Fruit fly (Drosophila melanogaster) whole organism, prepupa: Measurements from ENCODE around the gene CG32712.
A peak's percentile ranks its signal among the peaks of the same experiment; 100 is the strongest.

Experiments used
- Blimp-1 ChIP-seq: fragments of 200-800 bp; sonication (Bioruptor generic); optimal IDR thresholded peaks from 3 replicates; lab custom pipeline; 2017; ENCODE audit warnings: missing biosample characterization, missing genetic modification characterization, mild to moderate bottlenecking, moderate library complexity, missing genetic modification reagents
- CG10631 ChIP-seq: fragments of 200-800 bp; sonication (Bioruptor generic); optimal IDR thresholded peaks from 2 replicates; lab custom pipeline; 2016; ENCODE audit warnings: missing biosample characterization, missing genetic modification characterization
- CG10669 ChIP-seq: fragments of 200-800 bp; sonication (Bioruptor generic); optimal IDR thresholded peaks from 3 replicates; lab custom pipeline; 2018; ENCODE audit warnings: missing biosample characterization, mild to moderate bottlenecking, missing genetic modification characterization, moderate library complexity
- CG11294 ChIP-seq: fragments of 200-800 bp; sonication (Bioruptor generic); IDR thresholded peaks from 2 replicates; pipeline ENCODE4 v1.3.6; 2022; ENCODE audit warnings: missing biosample characterization, missing genetic modification characterization
- CG11762 ChIP-seq: fragments of 200-800 bp; sonication (Bioruptor generic); optimal IDR thresholded peaks from 3 replicates; lab custom pipeline; 2016; ENCODE audit warnings: missing biosample characterization, missing genetic modification characterization; ENCODE audit not compliant: insufficient read depth
- CG11902 ChIP-seq: fragments of 200-800 bp; sonication (Bioruptor generic); optimal IDR thresholded peaks from 3 replicates; lab custom pipeline; 2016; ENCODE audit warnings: missing biosample characterization, missing genetic modification characterization
- CG15336 ChIP-seq: fragments of 200-800 bp; sonication (Bioruptor generic); IDR thresholded peaks from 2 replicates; pipeline ENCODE4 v1.3.6; 2022; ENCODE audit warnings: missing biosample characterization, missing genetic modification characterization
- CG1621 ChIP-seq: fragments of 200-800 bp; sonication (Bioruptor generic); optimal IDR thresholded peaks from 3 replicates; lab custom pipeline; 2018; ENCODE audit warnings: missing biosample characterization, mild to moderate bottlenecking, missing genetic modification characterization
- CG16779 ChIP-seq: fragments of 200-800 bp; sonication (Bioruptor generic); optimal IDR thresholded peaks from 3 replicates; lab custom pipeline; 2017; ENCODE audit warnings: missing biosample characterization, mild to moderate bottlenecking, missing genetic modification characterization
- CG32006 ChIP-seq: fragments of 200-800 bp; sonication (Bioruptor generic); optimal IDR thresholded peaks from 3 replicates; lab custom pipeline; 2017; ENCODE audit warnings: missing biosample characterization, mild to moderate bottlenecking, missing genetic modification characterization
- CG34406 ChIP-seq: fragments of 200-800 bp; sonication (Bioruptor generic); optimal IDR thresholded peaks from 3 replicates; lab custom pipeline; 2016; ENCODE audit warnings: missing biosample characterization, missing genetic modification characterization
- CG4318 ChIP-seq: fragments of 200-800 bp; sonication (Bioruptor generic); optimal IDR thresholded peaks from 3 replicates; lab custom pipeline; 2017; ENCODE audit warnings: missing biosample characterization, mild to moderate bottlenecking, missing genetic modification characterization
- CG6163 ChIP-seq: fragments of 200-800 bp; sonication (Bioruptor generic); IDR thresholded peaks from 3 replicates; pipeline ENCODE4 v1.3.6; 2022; ENCODE audit warnings: missing biosample characterization, missing genetic modification characterization
- CG6276 ChIP-seq: fragments of 200-800 bp; sonication (Bioruptor generic); optimal IDR thresholded peaks from 2 replicates; lab custom pipeline; 2017; ENCODE audit warnings: missing biosample characterization, mild to moderate bottlenecking, missing genetic modification characterization
- CG6792 ChIP-seq: fragments of 200-800 bp; sonication (Bioruptor generic); optimal IDR thresholded peaks from 3 replicates; lab custom pipeline; 2016; ENCODE audit warnings: missing biosample characterization, missing genetic modification characterization
- CG6808 ChIP-seq: fragments of 200-800 bp; sonication (Bioruptor generic); optimal IDR thresholded peaks from 3 replicates; lab custom pipeline; 2017; ENCODE audit warnings: missing biosample characterization, missing genetic modification characterization, mild to moderate bottlenecking, moderate library complexity, missing genetic modification reagents
- CG6854 ChIP-seq: fragments of 200-800 bp; sonication (Bioruptor generic); optimal IDR thresholded peaks from 2 replicates; lab custom pipeline; 2017; ENCODE audit warnings: missing biosample characterization, mild to moderate bottlenecking, missing genetic modification characterization
- CG7368 ChIP-seq: fragments of 200-800 bp; sonication (Bioruptor generic); optimal IDR thresholded peaks from 3 replicates; lab custom pipeline; 2016; ENCODE audit warnings: missing biosample characterization, missing genetic modification characterization
- CG8119 ChIP-seq: fragments of 200-800 bp; sonication (Bioruptor generic); IDR thresholded peaks from 3 replicates; pipeline ENCODE4 v1.3.6; 2022; ENCODE audit warnings: missing biosample characterization, missing genetic modification characterization
- CG8319 ChIP-seq: fragments of 200-800 bp; sonication (Bioruptor generic); optimal IDR thresholded peaks from 3 replicates; lab custom pipeline; 2016; ENCODE audit warnings: missing biosample characterization, missing genetic modification characterization
- CG8632 ChIP-seq: fragments of 200-800 bp; sonication (Bioruptor generic); optimal IDR thresholded peaks from 3 replicates; lab custom pipeline; 2016; ENCODE audit warnings: missing biosample characterization, missing genetic modification characterization
- Eip78C ChIP-seq: fragments of 200-800 bp; sonication (Bioruptor generic); peaks from one replicate; lab custom pipeline; 2016; ENCODE audit warnings: missing biosample characterization, missing genetic modification characterization
- Eip93F ChIP-seq: fragments of 200-800 bp; sonication (Bioruptor generic); optimal IDR thresholded peaks from 2 replicates; lab custom pipeline; 2016; ENCODE audit warnings: missing biosample characterization, mild to moderate bottlenecking, missing genetic modification characterization
- Ets21C ChIP-seq: fragments of 200-800 bp; sonication (Bioruptor generic); optimal IDR thresholded peaks from 3 replicates; lab custom pipeline; 2016; ENCODE audit warnings: missing biosample characterization, missing genetic modification characterization
- Ets96B ChIP-seq: fragments of 200-800 bp; optimal IDR thresholded peaks from 2 replicates; lab custom pipeline; 2019; ENCODE audit warnings: missing biosample characterization, mild to moderate bottlenecking, missing genetic modification characterization, moderate library complexity
- Gug ChIP-seq: fragments of 200-800 bp; sonication (Bioruptor generic); IDR thresholded peaks from 2 replicates; pipeline ENCODE4 v1.3.6; 2022; ENCODE audit warnings: missing biosample characterization, missing genetic modification characterization
- Hr39 ChIP-seq: fragments of 200-800 bp; sonication (Bioruptor generic); optimal IDR thresholded peaks from 2 replicates; lab custom pipeline; 2016; ENCODE audit warnings: missing biosample characterization, missing genetic modification characterization
- Hr4 ChIP-seq: fragments of 200-800 bp; sonication (Bioruptor generic); optimal IDR thresholded peaks from 3 replicates; lab custom pipeline; 2016; ENCODE audit warnings: missing biosample characterization, missing genetic modification characterization
- Lpt ChIP-seq: fragments of 200-800 bp; sonication (Bioruptor generic); optimal IDR thresholded peaks from 3 replicates; lab custom pipeline; 2016; ENCODE audit warnings: missing biosample characterization, missing genetic modification characterization
- Met ChIP-seq: fragments of 200-800 bp; sonication (Bioruptor generic); optimal IDR thresholded peaks from 3 replicates; lab custom pipeline; 2016; ENCODE audit warnings: missing biosample characterization, missing genetic modification characterization
- OdsH ChIP-seq: fragments of 200-800 bp; sonication (Bioruptor generic); optimal IDR thresholded peaks from 3 replicates; lab custom pipeline; 2016; ENCODE audit warnings: missing biosample characterization, missing genetic modification characterization
- Smox ChIP-seq: fragments of 200-800 bp; sonication (Bioruptor generic); optimal IDR thresholded peaks from 3 replicates; lab custom pipeline; 2016; ENCODE audit warnings: missing biosample characterization, missing genetic modification characterization
- Sox102F ChIP-seq: fragments of 200-800 bp; sonication (Bioruptor generic); optimal IDR thresholded peaks from 2 replicates; lab custom pipeline; 2016; ENCODE audit warnings: missing biosample characterization, mild to moderate bottlenecking, missing genetic modification characterization
- Sox14 ChIP-seq: fragments of 200-800 bp; sonication (Bioruptor generic); optimal IDR thresholded peaks from 3 replicates; lab custom pipeline; 2016; ENCODE audit warnings: missing biosample characterization, missing genetic modification characterization
- Sox15 ChIP-seq: fragments of 200-800 bp; sonication (Bioruptor generic); optimal IDR thresholded peaks from 3 replicates; lab custom pipeline; 2016; ENCODE audit warnings: missing biosample characterization, missing genetic modification characterization
- achi ChIP-seq: fragments of 200-800 bp; sonication (Bioruptor generic); optimal IDR thresholded peaks from 3 replicates; lab custom pipeline; 2016; ENCODE audit warnings: missing biosample characterization, missing genetic modification characterization
- acj6 ChIP-seq: fragments of 200-800 bp; sonication (Bioruptor generic); optimal IDR thresholded peaks from 3 replicates; lab custom pipeline; 2016; ENCODE audit warnings: missing biosample characterization, missing genetic modification characterization
- cyc ChIP-seq: fragments of 200-800 bp; sonication (Bioruptor generic); optimal IDR thresholded peaks from 3 replicates; lab custom pipeline; 2016; ENCODE audit warnings: missing biosample characterization, missing genetic modification characterization
- dac ChIP-seq: fragments of 200-800 bp; sonication (Bioruptor generic); optimal IDR thresholded peaks from 2 replicates; lab custom pipeline; 2017; ENCODE audit warnings: missing biosample characterization, mild to moderate bottlenecking, missing genetic modification characterization
- dsx ChIP-seq: fragments of 200-800 bp; optimal IDR thresholded peaks from 3 replicates; lab custom pipeline; 2019; ENCODE audit warnings: missing biosample characterization, mild to moderate bottlenecking, missing genetic modification characterization, moderate library complexity; ENCODE audit not compliant: poor library complexity, severe bottlenecking
- eg ChIP-seq: fragments of 200-800 bp; sonication (Bioruptor generic); IDR thresholded peaks from 3 replicates; pipeline ENCODE4 v1.3.6; 2022; ENCODE audit warnings: missing biosample characterization, missing genetic modification characterization
- esn ChIP-seq: fragments of 200-800 bp; sonication (Bioruptor generic); optimal IDR thresholded peaks from 2 replicates; lab custom pipeline; 2016; ENCODE audit warnings: missing biosample characterization, mild to moderate bottlenecking, missing genetic modification characterization, moderate library complexity
- fd59A ChIP-seq: fragments of 200-800 bp; sonication (Bioruptor generic); optimal IDR thresholded peaks from 2 replicates; lab custom pipeline; 2017; ENCODE audit warnings: missing biosample characterization, mild to moderate bottlenecking, missing genetic modification characterization, missing genetic modification reagents
- fd85E ChIP-seq: fragments of 200-800 bp; sonication (Bioruptor generic); optimal IDR thresholded peaks from 3 replicates; lab custom pipeline; 2016; ENCODE audit warnings: missing biosample characterization, missing genetic modification characterization
- fkh ChIP-seq: fragments of 200-800 bp; sonication (Bioruptor generic); optimal IDR thresholded peaks from 3 replicates; lab custom pipeline; 2017; ENCODE audit warnings: missing biosample characterization, mild to moderate bottlenecking, missing genetic modification characterization, moderate library complexity
- lz ChIP-seq: fragments of 200-800 bp; sonication (Bioruptor generic); optimal IDR thresholded peaks from 3 replicates; lab custom pipeline; 2016; ENCODE audit warnings: missing biosample characterization, missing genetic modification characterization
- net ChIP-seq: fragments of 200-800 bp; sonication (Bioruptor generic); optimal IDR thresholded peaks from 3 replicates; lab custom pipeline; 2016; ENCODE audit warnings: missing biosample characterization, missing genetic modification characterization
- salr ChIP-seq, 2 experiments: fragments of 200-800 bp; sonication (Bioruptor generic); optimal IDR thresholded peaks; 3 replicates each; lab custom pipeline; 2016 to 2018; ENCODE audit warnings: missing biosample characterization in 2 of 2, missing genetic modification characterization in 2 of 2, mild to moderate bottlenecking in 1 of 2
- spab ChIP-seq: fragments of 200-800 bp; sonication (Bioruptor generic); optimal IDR thresholded peaks from 2 replicates; lab custom pipeline; 2017; ENCODE audit warnings: missing biosample characterization, mild to moderate bottlenecking, missing genetic modification characterization, missing genetic modification reagents
- ss ChIP-seq, 2 experiments: fragments of 200-800 bp; sonication (Bioruptor generic); optimal IDR thresholded peaks; 2 replicates in 1 of 2; 3 replicates in 1 of 2; lab custom pipeline; 2017 to 2018; ENCODE audit warnings: mild to moderate bottlenecking in 2 of 2, missing biosample characterization in 2 of 2, missing genetic modification characterization in 2 of 2, moderate library complexity in 1 of 2
- topi ChIP-seq: fragments of 200-800 bp; sonication (Bioruptor generic); optimal IDR thresholded peaks from 3 replicates; lab custom pipeline; 2016; ENCODE audit warnings: missing biosample characterization, missing genetic modification characterization
- vri ChIP-seq: fragments of 200-800 bp; sonication (Bioruptor generic); optimal IDR thresholded peaks from 3 replicates; lab custom pipeline; 2016; ENCODE audit warnings: missing biosample characterization, mild to moderate bottlenecking, missing genetic modification characterization

CG32712 gene

DNA sequence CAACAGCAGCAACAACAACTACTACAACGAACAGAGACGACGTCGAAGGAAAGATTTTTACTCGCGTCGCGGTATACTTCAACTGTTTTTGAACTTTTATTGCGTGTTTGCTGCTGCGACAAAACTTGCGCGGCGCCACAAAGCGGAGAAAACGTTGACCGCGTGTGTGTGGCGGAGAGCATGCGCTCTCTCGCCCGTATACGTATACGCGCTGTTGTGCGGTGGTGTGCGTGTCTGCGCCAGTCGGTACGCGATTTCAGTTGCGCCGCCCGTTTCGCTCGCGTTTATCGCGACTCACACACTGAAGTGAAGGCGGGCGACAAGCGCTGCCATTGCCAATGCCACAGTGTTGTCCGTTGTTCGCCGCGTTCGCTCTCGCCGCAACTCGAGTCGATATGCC, 23.8 kb downstream of the CG32712 start:
- TF ChIP-seq fd85E (GFP tag; lab: Kevin White, UChicago) (peak; percentile 79), CG1621 (tag; lab: Kevin White, UChicago) (peak; percentile 63), CG4318 (GFP tag; lab: Kevin White, UChicago) (no peak), Sox15 (GFP tag; lab: Kevin White, UChicago) (no peak), spab (no peak), ss (GFP tag; optimal IDR thresholded peaks at IDR 0.05; lab: Kevin White, UChicago) (peak; percentile 88 to 92), fkh (GFP tag; lab: Kevin White, UChicago) (peak; percentile 42), CG10669 (GFP tag; lab: Kevin White, UChicago) (peak; percentile 4), vri (GFP tag; lab: Kevin White, UChicago) (peak; percentile 60), achi (GFP tag; lab: Kevin White, UChicago) (no peak), Smox (peak; percentile 15), CG8119 (GFP tag; lab: Robert Waterston, UW) (peak; percentile 93), CG10631 (no peak), CG6808 (GFP tag; lab: Kevin White, UChicago) (peak; percentile 76), CG6276 (GFP tag; lab: Kevin White, UChicago) (peak; percentile 59), CG11762 (peak; percentile 10), CG6163 (GFP tag; lab: Robert Waterston, UW) (peak; percentile 96), net (peak; percentile 56), CG6854 (GFP tag; lab: Kevin White, UChicago) (peak; percentile 93), CG34406 (GFP tag; lab: Kevin White, UChicago) (peak; percentile 28), CG16779 (peak; percentile 84), Ets96B (tag; lab: Kevin White, UChicago) (peak; percentile 62), CG11902 (no peak), dsx (peak; percentile 71), dac (GFP tag; lab: Kevin White, UChicago) (peak; percentile 31), Gug (GFP tag; lab: Robert Waterston, UW) (peak; percentile 82), Met (GFP tag; lab: Kevin White, UChicago) (no peak), Lpt (GFP tag; lab: Kevin White, UChicago) (peak; percentile 12), Eip93F (GFP tag; lab: Kevin White, UChicago) (peak; percentile 98), Hr4 (no peak), Sox14 (GFP tag; lab: Kevin White, UChicago) (no peak), CG6792 (GFP tag; lab: Kevin White, UChicago) (no peak), Eip78C (GFP tag; lab: Kevin White, UChicago) (peak; percentile 82), acj6 (GFP tag; lab: Kevin White, UChicago) (no peak), CG8632 (GFP tag; lab: Kevin White, UChicago) (peak; percentile 39), CG7368 (GFP tag; lab: Kevin White, UChicago) (no peak), Hr39 (GFP tag; lab: Kevin White, UChicago) (no peak), eg (GFP tag; lab: Robert Waterston, UW) (peak; percentile 92), Blimp-1 (peak; percentile 24), lz (peak; percentile 7), cyc (GFP tag; lab: Kevin White, UChicago) (no peak), topi (peak; percentile 63), fd59A (GFP tag; lab: Kevin White, UChicago) (peak; percentile 20), CG8319 (GFP tag; lab: Kevin White, UChicago) (no peak), Sox102F (GFP tag; lab: Kevin White, UChicago) (peak; percentile 74), CG15336 (GFP tag; lab: Robert Waterston, UW) (peak; percentile 96), esn (GFP tag; lab: Kevin White, UChicago) (no peak), Ets21C (no peak), CG32006 (GFP tag; lab: Kevin White, UChicago) (no peak), salr (GFP tag; optimal IDR thresholded peaks at IDR 0.05; lab: Kevin White, UChicago) (no peak), CG11294 (peak; percentile 85; the same call in 1 of the 2 replicates), OdsH (GFP tag; lab: Kevin White, UChicago) (no peak)
